Fruit fly (Drosophila melanogaster): ENCODE results near the gene CG2663.

DNA sequence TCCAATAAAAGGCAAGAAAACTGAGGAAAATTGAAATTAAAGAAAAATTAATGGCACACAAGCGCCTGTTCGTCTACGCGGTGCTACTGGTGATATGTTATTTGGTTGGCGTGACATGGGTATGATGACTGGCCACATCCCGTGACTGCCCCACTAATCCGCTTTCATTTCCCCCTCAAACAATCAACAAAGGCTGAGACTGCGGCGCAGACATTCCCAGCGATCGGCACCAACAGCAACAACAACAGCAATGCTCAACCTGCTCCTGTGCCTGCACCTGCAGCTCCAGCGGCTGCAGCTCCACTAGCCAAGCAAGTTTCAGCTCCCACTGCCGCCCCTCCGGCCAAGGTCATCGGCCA is 48.8 kb downstream of the CG2663 start:
- TF ChIP-seq psq (optimal IDR thresholded peaks at IDR 0.05) = no peak
- TF ChIP-seq insv (optimal IDR thresholded peaks at IDR 0.05) = no peak
